Fruit fly (Drosophila melanogaster) Kc167 (cell line): ENCODE data around the gene Srg1.

Experiments used
- Sin3A ChIP-seq: fragments of >200 bp; optimal IDR thresholded peaks from 2 replicates; lab custom pipeline; 2018; ENCODE audit warnings: missing external identifiers
- h ChIP-seq: fragments of >200 bp; optimal IDR thresholded peaks from 3 replicates; lab custom pipeline; 2018; ENCODE audit warnings: missing external identifiers
- insv ChIP-seq: fragments of >200 bp; optimal IDR thresholded peaks from 3 replicates; lab custom pipeline; 2018; ENCODE audit warnings: missing external identifiers
- psq ChIP-seq: fragments of >200 bp; optimal IDR thresholded peaks from 2 replicates; lab custom pipeline; 2017; ENCODE audit warnings: missing external identifiers
- ttk ChIP-seq: sonication (Bioruptor generic); optimal IDR thresholded peaks from 2 replicates; lab custom pipeline; 2017; ENCODE audit warnings: missing external identifiers

- TF ChIP-seq insv (no peak), Sin3A (no peak), h (lab: Kevin White, UChicago) (no peak), ttk (lab: Kevin White, UChicago) (no peak), psq (lab: Kevin White, UChicago) (no peak)
Measured at dm6 chr3R:24878655-24879054, 14.1 kb upstream of the Srg1 start.
